Worm (Caenorhabditis elegans) whole organism, young adult: ENCODE data around the gene Y46G5A.8.

Source experiments
- B0035.1 ChIP-seq: sonication (generic microtip); optimal IDR thresholded peaks from 2 replicates; lab custom pipeline; 2016; ENCODE audit warnings: missing genetic modification characterization, mild to moderate bottlenecking, missing compliant biosample characterization, missing genotype, missing genetic modification reagents
- F52B5.7 ChIP-seq: sonication (generic microtip); optimal IDR thresholded peaks from 2 replicates; lab custom pipeline; 2016; ENCODE audit warnings: mild to moderate bottlenecking, missing genetic modification characterization, missing compliant biosample characterization
- F55B11.4 ChIP-seq: sonication (generic microtip); optimal IDR thresholded peaks from 2 replicates; lab custom pipeline; 2016; ENCODE audit warnings: missing compliant biosample characterization, missing genetic modification characterization, borderline replicate concordance; ENCODE audit not compliant: insufficient read depth
- T07F8.4 ChIP-seq: sonication (generic microtip); optimal IDR thresholded peaks from 2 replicates; lab custom pipeline; 2016; ENCODE audit warnings: mild to moderate bottlenecking, missing genetic modification characterization, moderate library complexity, missing compliant biosample characterization
- Y53G8AR.9 ChIP-seq: fragments of 200-800 bp; sonication (Bioruptor generic); conservative IDR thresholded peaks from 2 replicates; pipeline ENCODE4 v1.3.6; 2022; ENCODE audit warnings: missing genetic modification reagents, missing genetic modification characterization, missing compliant biosample characterization
- Y79H2A.3 ChIP-seq: fragments of 200-800 bp; sonication (Bioruptor generic); conservative IDR thresholded peaks from 2 replicates; pipeline ENCODE4 v1.3.6; 2022; ENCODE audit warnings: missing genetic modification reagents, missing genetic modification characterization, missing compliant biosample characterization
- Y95B8A.8 ChIP-seq: fragments of 200-800 bp; sonication (Bioruptor generic); IDR thresholded peaks from 2 replicates; pipeline ENCODE4 v1.3.6; 2022; ENCODE audit warnings: missing genetic modification reagents, missing genetic modification characterization, missing compliant biosample characterization
- ZK185.1 ChIP-seq: sonication (generic microtip); optimal IDR thresholded peaks from 2 replicates; lab custom pipeline; 2016; ENCODE audit warnings: mild to moderate bottlenecking, missing genetic modification characterization, missing compliant biosample characterization; ENCODE audit not compliant: poor library complexity, severe bottlenecking
- ama-1 ChIP-seq, 3 experiments: fragments of 150-350 bp in 1 of 3; sonication (generic microtip) in 2 of 3; optimal IDR thresholded peaks; 2 replicates each; lab custom pipeline; 2014 to 2018; ENCODE audit warnings: missing biosample characterization in 2 of 3, missing genetic modification characterization in 2 of 3, missing genetic modification reagents in 2 of 3
- aptf-3 ChIP-seq: fragments of 200-800 bp; sonication (Bioruptor generic); IDR thresholded peaks from 2 replicates; pipeline ENCODE4 v1.3.6; 2022; ENCODE audit warnings: missing genetic modification characterization, missing compliant biosample characterization
- attf-3 ChIP-seq: fragments of 200-800 bp; sonication (Bioruptor generic); conservative IDR thresholded peaks from 2 replicates; pipeline ENCODE4 v1.3.6; 2022; ENCODE audit warnings: missing genetic modification reagents, missing genetic modification characterization, missing compliant biosample characterization
- bed-1 ChIP-seq: fragments of 200-800 bp; sonication (Bioruptor generic); IDR thresholded peaks from 2 replicates; pipeline ENCODE4 v1.3.6; 2022; ENCODE audit warnings: missing genetic modification reagents, missing genetic modification characterization, missing compliant biosample characterization
- bed-2 ChIP-seq: fragments of 200-800 bp; sonication (Bioruptor generic); IDR thresholded peaks from 2 replicates; pipeline ENCODE4 v1.3.6; 2022; ENCODE audit warnings: missing genetic modification reagents, missing genetic modification characterization, missing compliant biosample characterization
- cebp-2 ChIP-seq: fragments of 200-800 bp; sonication (Bioruptor generic); IDR thresholded peaks from 2 replicates; pipeline ENCODE4 v1.3.6; 2022; ENCODE audit warnings: missing genetic modification characterization, missing compliant biosample characterization
- ceh-27 ChIP-seq: fragments of 200-800 bp; sonication (Bioruptor generic); optimal IDR thresholded peaks from 2 replicates; lab custom pipeline; 2018; ENCODE audit warnings: mild to moderate bottlenecking, missing genetic modification characterization, moderate library complexity, missing compliant biosample characterization
- ceh-91 ChIP-seq: fragments of 200-800 bp; sonication (Bioruptor generic); IDR thresholded peaks from 2 replicates; pipeline ENCODE4 v1.3.6; 2022; ENCODE audit warnings: missing genetic modification reagents, missing genetic modification characterization, missing compliant biosample characterization
- chd-7 ChIP-seq: sonication (generic microtip); optimal IDR thresholded peaks from 2 replicates; lab custom pipeline; 2016; ENCODE audit warnings: mild to moderate bottlenecking, missing genetic modification characterization, moderate library complexity, missing compliant biosample characterization
- die-1 ChIP-seq: sonication (generic microtip); optimal IDR thresholded peaks from 2 replicates; lab custom pipeline; 2016; ENCODE audit warnings: missing genotype, mild to moderate bottlenecking, missing genetic modification characterization, missing compliant biosample characterization
- dox-1 ChIP-seq: fragments of 200-800 bp; sonication (Bioruptor generic); IDR thresholded peaks from 2 replicates; pipeline ENCODE4 v1.3.6; 2022; ENCODE audit warnings: missing genetic modification reagents, missing genetic modification characterization, missing compliant biosample characterization
- dpl-1 ChIP-seq: fragments of 150-350 bp; optimal IDR thresholded peaks from 2 replicates; lab custom pipeline; 2014; ENCODE audit warnings: missing biosample characterization, missing genetic modification reagents, missing genetic modification characterization
- efl-1 ChIP-seq: fragments of 150-350 bp; optimal IDR thresholded peaks from 2 replicates; lab custom pipeline; 2014; ENCODE audit warnings: missing biosample characterization, missing genetic modification reagents, missing genetic modification characterization
- egl-18 ChIP-seq: fragments of 200-800 bp; sonication (Bioruptor generic); IDR thresholded peaks from 2 replicates; pipeline ENCODE4 v1.3.6; 2022; ENCODE audit warnings: missing genetic modification reagents, missing genetic modification characterization, missing compliant biosample characterization
- egrh-3 ChIP-seq: fragments of 200-800 bp; sonication (Bioruptor generic); IDR thresholded peaks from 2 replicates; pipeline ENCODE4 v1.3.6; 2022; ENCODE audit warnings: missing genetic modification reagents, missing genetic modification characterization, missing compliant biosample characterization
- ets-4 ChIP-seq: fragments of 200-800 bp; sonication (Bioruptor generic); optimal IDR thresholded peaks from 2 replicates; lab custom pipeline; 2018; ENCODE audit warnings: mild to moderate bottlenecking, missing genetic modification characterization, missing compliant biosample characterization
- hlh-12 ChIP-seq: sonication (generic microtip); optimal IDR thresholded peaks from 2 replicates; lab custom pipeline; 2016; ENCODE audit warnings: missing genetic modification characterization, missing compliant biosample characterization
- hmg-20 ChIP-seq: fragments of 200-800 bp; sonication (Bioruptor generic); IDR thresholded peaks from 2 replicates; pipeline ENCODE4 v1.3.6; 2022; ENCODE audit warnings: missing genetic modification reagents, missing genetic modification characterization, missing compliant biosample characterization
- hrde-1 ChIP-seq: sonication (generic microtip); optimal IDR thresholded peaks from 2 replicates; lab custom pipeline; 2016; ENCODE audit warnings: missing genetic modification characterization, mild to moderate bottlenecking, missing compliant biosample characterization, moderate library complexity, missing genotype, missing genetic modification reagents, borderline replicate concordance
- hsf-1 ChIP-seq: fragments of 200-800 bp; sonication (Bioruptor generic); IDR thresholded peaks from 2 replicates; pipeline ENCODE4 v1.3.6; 2022; ENCODE audit warnings: missing genetic modification reagents, missing genetic modification characterization, missing compliant biosample characterization
- lag-1 ChIP-seq: fragments of 200-800 bp; sonication (Bioruptor generic); IDR thresholded peaks from 2 replicates; pipeline ENCODE4 v1.3.6; 2022; ENCODE audit warnings: missing genetic modification reagents, missing genetic modification characterization, missing compliant biosample characterization
- let-607 ChIP-seq, 2 experiments: fragments of 200-800 bp in 1 of 2; sonication (Bioruptor generic) in 1 of 2; sonication (generic microtip) in 1 of 2; optimal IDR thresholded peaks; 2 replicates each; lab custom pipeline; 2016 to 2018; ENCODE audit warnings: mild to moderate bottlenecking in 2 of 2, missing compliant biosample characterization in 2 of 2, missing genetic modification characterization in 2 of 2, moderate library complexity in 2 of 2, missing genotype in 1 of 2
- lin-26 ChIP-seq: fragments of 200-800 bp; sonication (Bioruptor generic); IDR thresholded peaks from 2 replicates; pipeline ENCODE4 v1.3.6; 2022; ENCODE audit warnings: missing genetic modification reagents, missing genetic modification characterization, missing compliant biosample characterization
- lin-35 ChIP-seq, 3 experiments: fragments of 150-350 bp in 2 of 3; sonication (generic microtip) in 1 of 3; optimal IDR thresholded peaks; 2 replicates each; lab custom pipeline; 2014 to 2018; ENCODE audit warnings: missing biosample characterization in 3 of 3, missing genetic modification characterization in 3 of 3, missing genetic modification reagents in 3 of 3
- lin-40 ChIP-seq: sonication (generic microtip); optimal IDR thresholded peaks from 2 replicates; lab custom pipeline; 2016; ENCODE audit warnings: missing genetic modification characterization, mild to moderate bottlenecking, missing compliant biosample characterization, missing genotype, missing genetic modification reagents
- lsl-1 ChIP-seq: fragments of 200-800 bp; sonication (Bioruptor generic); optimal IDR thresholded peaks from 2 replicates; lab custom pipeline; 2018; ENCODE audit warnings: mild to moderate bottlenecking, missing genetic modification characterization, moderate library complexity, missing compliant biosample characterization
- mcd-1 ChIP-seq: fragments of 200-800 bp; sonication (Bioruptor generic); IDR thresholded peaks from 2 replicates; pipeline ENCODE4 v1.3.6; 2022; ENCODE audit warnings: missing genetic modification reagents, missing genetic modification characterization, missing compliant biosample characterization
- mel-28 ChIP-seq: sonication (generic microtip); optimal IDR thresholded peaks from 2 replicates; lab custom pipeline; 2016; ENCODE audit warnings: borderline replicate concordance, mild to moderate bottlenecking, missing genetic modification characterization, missing compliant biosample characterization
- mes-4 ChIP-seq: sonication (generic microtip); optimal IDR thresholded peaks from 2 replicates; lab custom pipeline; 2016; ENCODE audit warnings: missing genotype, missing genetic modification characterization, missing compliant biosample characterization
- nhr-120 ChIP-seq: fragments of 200-800 bp; sonication (Bioruptor generic); IDR thresholded peaks from 2 replicates; pipeline ENCODE4 v1.3.6; 2022; ENCODE audit warnings: missing genetic modification characterization, missing compliant biosample characterization
- nhr-80 ChIP-seq: sonication (generic microtip); optimal IDR thresholded peaks from 2 replicates; lab custom pipeline; 2016; ENCODE audit warnings: missing genetic modification characterization, missing compliant biosample characterization
- nhr-90 ChIP-seq: sonication (generic microtip); optimal IDR thresholded peaks from 2 replicates; lab custom pipeline; 2016; ENCODE audit warnings: missing genotype, mild to moderate bottlenecking, missing genetic modification characterization, missing compliant biosample characterization
- snpc-1.3 ChIP-seq: sonication (generic microtip); optimal IDR thresholded peaks from 2 replicates; lab custom pipeline; 2017; ENCODE audit warnings: missing genetic modification characterization, mild to moderate bottlenecking, missing compliant biosample characterization, antibody characterized with exemption, moderate library complexity, missing genotype, missing genetic modification reagents; ENCODE audit not compliant: insufficient read depth
- somi-1 ChIP-seq: fragments of 200-800 bp; sonication (Bioruptor generic); optimal IDR thresholded peaks from 2 replicates; lab custom pipeline; 2018; ENCODE audit warnings: mild to moderate bottlenecking, missing genetic modification characterization, missing compliant biosample characterization
- unc-130 ChIP-seq: sonication (generic microtip); optimal IDR thresholded peaks from 2 replicates; lab custom pipeline; 2016; ENCODE audit warnings: missing genetic modification reagents, missing genetic modification characterization, missing compliant biosample characterization
- unc-62 ChIP-seq: fragments of 150-350 bp; optimal IDR thresholded peaks from 2 replicates; lab custom pipeline; 2014; ENCODE audit warnings: missing biosample characterization, missing genetic modification reagents, missing genetic modification characterization
- zfh-2 ChIP-seq: fragments of 200-800 bp; sonication (Bioruptor generic); conservative IDR thresholded peaks from 2 replicates; pipeline ENCODE4 v1.3.6; 2022; ENCODE audit warnings: missing genetic modification reagents, missing genetic modification characterization, missing compliant biosample characterization
- ztf-18 ChIP-seq: sonication (generic microtip); optimal IDR thresholded peaks from 2 replicates; lab custom pipeline; 2016; ENCODE audit warnings: missing genotype, mild to moderate bottlenecking, missing genetic modification characterization, missing compliant biosample characterization
- ztf-25 ChIP-seq: fragments of 200-800 bp; sonication (Bioruptor generic); IDR thresholded peaks from 2 replicates; pipeline ENCODE4 v1.3.6; 2022; ENCODE audit warnings: missing genetic modification reagents, missing genetic modification characterization, missing compliant biosample characterization
- ztf-28 ChIP-seq: fragments of 200-800 bp; sonication (Bioruptor generic); IDR thresholded peaks from 2 replicates; pipeline ENCODE4 v1.3.6; 2022; ENCODE audit warnings: missing genetic modification reagents, missing genetic modification characterization, missing compliant biosample characterization

The Y46G5A.8 gene

DNA sequence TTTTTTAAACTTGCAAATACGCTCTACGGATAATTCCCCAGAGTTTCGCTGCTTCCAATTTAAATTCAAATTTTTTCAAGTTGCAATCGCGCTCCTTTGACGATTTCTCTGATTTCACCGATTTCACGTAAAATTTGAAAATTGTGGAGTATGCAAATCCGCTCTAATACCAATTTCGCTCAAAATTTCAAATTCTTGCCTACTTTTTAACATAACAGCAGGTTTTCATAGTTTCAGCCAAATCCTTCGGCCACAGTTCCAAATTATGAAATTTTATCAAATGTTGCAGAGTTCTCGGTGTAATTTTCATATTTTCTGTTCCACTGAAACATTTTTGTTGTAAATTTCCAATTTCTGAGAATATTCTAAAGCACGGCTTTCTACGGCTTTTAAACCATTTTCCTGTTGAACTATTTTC, 31.7 kb downstream of the Y46G5A.8 start, which contains the start of gene alkb-7 (continued):
- no peak for TF ChIP-seq nhr-90 (tag; lab: Kevin White, UChicago)
- TF ChIP-seq T07F8.4: no peak
- TF ChIP-seq dox-1: peak; percentile 33; the same call in 1 of the 2 replicates
- TF ChIP-seq ZK185.1 (tag; lab: Kevin White, UChicago): no peak
- TF ChIP-seq hsf-1 (GFP tag; lab: Robert Waterston, UW): peak; percentile 32; the same call in 1 of the 2 replicates
- TF ChIP-seq mel-28: no peak
- TF ChIP-seq hrde-1 (tag; lab: Kevin White, UChicago): no peak
- no peak for TF ChIP-seq egrh-3 (GFP tag; lab: Robert Waterston, UW)
- TF ChIP-seq bed-1: no peak
- TF ChIP-seq B0035.1 (tag; lab: Kevin White, UChicago): no peak
- TF ChIP-seq attf-3 (GFP tag; lab: Robert Waterston, UW): no peak
- TF ChIP-seq lin-26: no peak
- TF ChIP-seq lin-40 (tag; lab: Kevin White, UChicago): peak; percentile 2
- TF ChIP-seq ztf-28 (GFP tag; lab: Robert Waterston, UW): no peak
- no peak for TF ChIP-seq ets-4
- TF ChIP-seq efl-1 (GFP tag; lab: Kevin White, UChicago): no peak
- no peak for TF ChIP-seq hmg-20
- no peak for TF ChIP-seq snpc-1.3
- no peak for TF ChIP-seq unc-130 (GFP tag; lab: Kevin White, UChicago)
- no peak for TF ChIP-seq ama-1 (optimal IDR thresholded peaks at IDR 0.05; lab: Kevin White, UChicago)
- peak; percentile 8 to 70 for TF ChIP-seq ama-1 (GFP tag; optimal IDR thresholded peaks at IDR 0.05; lab: Kevin White, UChicago)
- no peak for TF ChIP-seq lag-1 (GFP tag; lab: Robert Waterston, UW)
- no peak for TF ChIP-seq hlh-12 (tag; lab: Kevin White, UChicago)
- no peak for TF ChIP-seq nhr-120 (GFP tag; lab: Robert Waterston, UW)
- 0 out of 2 replicates have a peak, but pooled peaks have one; percentile 11 for TF ChIP-seq Y53G8AR.9
- no peak for TF ChIP-seq ceh-27 (GFP tag; lab: Kevin White, UChicago)
- TF ChIP-seq Y95B8A.8 (GFP tag; lab: Robert Waterston, UW): peak; percentile 10; the same call in 1 of the 2 replicates
- TF ChIP-seq Y79H2A.3 (GFP tag; lab: Robert Waterston, UW): no peak
- TF ChIP-seq let-607 (tag; optimal IDR thresholded peaks at IDR 0.05; lab: Kevin White, UChicago): no peak
- TF ChIP-seq egl-18 (GFP tag; lab: Robert Waterston, UW): no peak
- TF ChIP-seq bed-2 (GFP tag; lab: Robert Waterston, UW): no peak
- TF ChIP-seq nhr-80 (tag; lab: Kevin White, UChicago): no peak
- no peak for TF ChIP-seq die-1 (tag; lab: Kevin White, UChicago)
- no peak for TF ChIP-seq aptf-3 (GFP tag; lab: Robert Waterston, UW)
- TF ChIP-seq somi-1: peak; percentile 30
- no peak for TF ChIP-seq mes-4 (tag; lab: Kevin White, UChicago)
- TF ChIP-seq lin-35 (GFP tag; optimal IDR thresholded peaks at IDR 0.05; lab: Kevin White, UChicago): no peak
- TF ChIP-seq ceh-91: 0 out of 2 replicates have a peak, but pooled peaks have one; percentile 34
- TF ChIP-seq ztf-18: no peak
- peak; percentile 50 for TF ChIP-seq mcd-1
- TF ChIP-seq zfh-2: no peak
- no peak for TF ChIP-seq ztf-25 (GFP tag; lab: Robert Waterston, UW)
- no peak for TF ChIP-seq unc-62
- TF ChIP-seq dpl-1: no peak
- 0 out of 2 replicates have a peak, but pooled peaks have one; percentile 26 for TF ChIP-seq cebp-2
- TF ChIP-seq F55B11.4: no peak
- peak; percentile 27 for TF ChIP-seq F52B5.7
- TF ChIP-seq chd-7: peak; percentile 49
- TF ChIP-seq lsl-1 (GFP tag; lab: Kevin White, UChicago): no peak
